Worm (Caenorhabditis elegans) whole organism, early embryonic: ENCODE results near the gene sod-5.

Experiments
- B0310.2 ChIP-seq: sonication (generic microtip); optimal IDR thresholded peaks from 2 replicates; lab custom pipeline; 2016; ENCODE audit warnings: mild to moderate bottlenecking, missing genetic modification characterization, missing compliant biosample characterization
- F13C5.2 ChIP-seq: sonication (generic microtip); optimal IDR thresholded peaks from 2 replicates; lab custom pipeline; 2017; ENCODE audit warnings: mild to moderate bottlenecking, missing genetic modification characterization, inconsistent platforms, missing compliant biosample characterization
- aly-1 ChIP-seq: sonication (generic microtip); optimal IDR thresholded peaks from 2 replicates; lab custom pipeline; 2016; ENCODE audit warnings: missing genetic modification characterization, missing compliant biosample characterization
- ama-1 ChIP-seq: fragments of 150-350 bp; optimal IDR thresholded peaks from 2 replicates; lab custom pipeline; 2014
- ceh-13 ChIP-seq: fragments of 200-800 bp; sonication (Bioruptor generic); optimal IDR thresholded peaks from 2 replicates; lab custom pipeline; 2018; ENCODE audit warnings: mild to moderate bottlenecking, missing genetic modification characterization, missing compliant biosample characterization
- ceh-36 ChIP-seq: sonication (generic microtip); optimal IDR thresholded peaks from 2 replicates; lab custom pipeline; 2016; ENCODE audit warnings: missing genetic modification characterization, inconsistent platforms, missing compliant biosample characterization
- ets-7 ChIP-seq: sonication (generic microtip); optimal IDR thresholded peaks from 2 replicates; lab custom pipeline; 2016; ENCODE audit warnings: missing genotype, missing genetic modification characterization, missing compliant biosample characterization
- flt-1 ChIP-seq: fragments of 200-800 bp; sonication (Bioruptor generic); IDR thresholded peaks from 2 replicates; pipeline ENCODE4 v1.3.6; 2022; ENCODE audit warnings: missing genetic modification characterization, missing compliant biosample characterization
- hmbx-1 ChIP-seq: sonication (generic microtip); optimal IDR thresholded peaks from 2 replicates; lab custom pipeline; 2016; ENCODE audit warnings: mild to moderate bottlenecking, missing genetic modification characterization, missing compliant biosample characterization
- hmg-4 ChIP-seq: fragments of 200-800 bp; sonication (Bioruptor generic); optimal IDR thresholded peaks from 2 replicates; lab custom pipeline; 2018; ENCODE audit warnings: mild to moderate bottlenecking, missing genetic modification characterization, missing compliant biosample characterization
- hnd-1 ChIP-seq: sonication (generic microtip); optimal IDR thresholded peaks from 2 replicates; lab custom pipeline; 2016; ENCODE audit warnings: missing genetic modification characterization, missing compliant biosample characterization
- pes-1 ChIP-seq: fragments of 200-800 bp; sonication (Bioruptor generic); IDR thresholded peaks from 2 replicates; pipeline ENCODE4 v1.3.6; 2022; ENCODE audit warnings: missing genetic modification reagents, missing genetic modification characterization, missing compliant biosample characterization
- scrt-1 ChIP-seq: fragments of 200-800 bp; sonication (Bioruptor generic); IDR thresholded peaks from 2 replicates; pipeline ENCODE4 v1.3.6; 2022; ENCODE audit warnings: missing genetic modification characterization, missing compliant biosample characterization
- sea-1 ChIP-seq: fragments of 200-800 bp; sonication (Bioruptor generic); conservative IDR thresholded peaks from 2 replicates; pipeline ENCODE4 v1.3.6; 2022; ENCODE audit warnings: missing genetic modification characterization, missing compliant biosample characterization
- tbx-11 ChIP-seq: fragments of 200-800 bp; sonication (Bioruptor generic); IDR thresholded peaks from 2 replicates; pipeline ENCODE4 v1.3.6; 2022; ENCODE audit warnings: missing genetic modification characterization, missing compliant biosample characterization
- tbx-37 ChIP-seq: fragments of 200-800 bp; sonication (Bioruptor generic); conservative IDR thresholded peaks from 2 replicates; pipeline ENCODE4 v1.3.6; 2022; ENCODE audit warnings: missing genetic modification reagents, missing genetic modification characterization, missing compliant biosample characterization
- tra-4 ChIP-seq: sonication (generic microtip); optimal IDR thresholded peaks from 2 replicates; lab custom pipeline; 2017; ENCODE audit warnings: missing genetic modification characterization, missing compliant biosample characterization

sod-5 gene

ce11 chrII:4405358-4405757, 12.1 kb upstream of the sod-5 start, which contains the start of gene ZK430.5:
TSS of gene ZK430.5 (plus strand) at chrII:4405658.
- TF ChIP-seq F13C5.2 (tag; lab: Kevin White, UChicago): no peak

DNA sequence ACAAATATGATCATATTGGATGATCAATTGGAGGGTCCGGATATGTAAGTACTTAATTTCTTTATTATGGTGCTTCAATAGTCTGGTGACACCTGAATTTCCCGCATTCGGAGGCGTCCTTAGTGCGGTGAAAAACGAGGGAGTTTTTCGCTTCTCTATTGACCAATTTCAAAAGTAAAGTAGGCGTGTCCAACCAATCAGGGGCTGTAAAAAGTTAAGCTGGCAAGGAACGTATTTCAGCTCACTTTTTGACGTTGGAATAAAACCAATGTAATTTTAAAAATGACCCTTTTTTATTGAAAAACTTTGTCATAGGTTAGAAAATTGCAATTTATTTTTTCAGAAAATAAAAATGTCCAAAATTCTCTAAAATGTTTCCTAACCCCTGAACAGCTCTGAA, 7.8 kb upstream of the sod-5 start:
- TF ChIP-seq ama-1 (lab: Kevin White, UChicago) (no peak), hnd-1 (tag; lab: Kevin White, UChicago) (no peak), hmg-4 (GFP tag; lab: Kevin White, UChicago) (no peak), tbx-11 (no peak), ets-7 (tag; lab: Kevin White, UChicago) (no peak), ceh-13 (GFP tag; lab: Kevin White, UChicago) (no peak), flt-1 (no peak), hmbx-1 (tag; lab: Kevin White, UChicago) (no peak), tra-4 (no peak), pes-1 (GFP tag; lab: Robert Waterston, UW) (no peak)

DNA sequence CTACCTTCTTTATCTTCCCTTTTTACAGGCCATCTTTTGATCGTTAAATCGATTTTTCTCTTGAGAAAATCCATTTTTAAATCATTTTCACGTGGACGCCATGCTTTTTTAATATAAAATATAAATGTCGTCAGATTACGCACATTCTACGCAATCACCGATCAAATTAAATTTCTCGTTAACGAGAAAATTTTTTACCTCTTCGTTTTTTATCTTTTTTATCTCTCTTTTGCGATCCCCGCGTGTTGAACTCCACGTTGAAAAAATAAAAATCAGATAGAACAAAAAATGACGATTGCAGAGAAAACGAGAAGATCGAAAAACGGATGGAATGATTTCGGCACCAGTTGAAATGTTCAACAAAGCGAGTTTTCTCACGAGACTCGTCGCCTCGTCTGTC, 2.5 kb downstream of the sod-5 start, which contains the start of gene bpnt-1:
TSS of gene bpnt-1 (plus strand) at position 301 of the 400 bp plus-strand sequence.
- no peak for TF ChIP-seq pes-1 (GFP tag; lab: Robert Waterston, UW)
- TF ChIP-seq B0310.2 (tag; lab: Kevin White, UChicago): no peak
- TF ChIP-seq scrt-1 (GFP tag; lab: Robert Waterston, UW): no peak
- no peak for TF ChIP-seq hnd-1 (tag; lab: Kevin White, UChicago)
- no peak for TF ChIP-seq F13C5.2 (tag; lab: Kevin White, UChicago)
- no peak for TF ChIP-seq ama-1 (lab: Kevin White, UChicago)
- TF ChIP-seq hmbx-1 (tag; lab: Kevin White, UChicago): no peak
- no peak for TF ChIP-seq ceh-13 (GFP tag; lab: Kevin White, UChicago)
- TF ChIP-seq flt-1: no peak
- no peak for TF ChIP-seq ceh-36 (tag; lab: Kevin White, UChicago)
- TF ChIP-seq tra-4: no peak
- TF ChIP-seq tbx-37: no peak
- TF ChIP-seq aly-1 (tag; lab: Kevin White, UChicago): no peak
- no peak for TF ChIP-seq ets-7 (tag; lab: Kevin White, UChicago)

DNA sequence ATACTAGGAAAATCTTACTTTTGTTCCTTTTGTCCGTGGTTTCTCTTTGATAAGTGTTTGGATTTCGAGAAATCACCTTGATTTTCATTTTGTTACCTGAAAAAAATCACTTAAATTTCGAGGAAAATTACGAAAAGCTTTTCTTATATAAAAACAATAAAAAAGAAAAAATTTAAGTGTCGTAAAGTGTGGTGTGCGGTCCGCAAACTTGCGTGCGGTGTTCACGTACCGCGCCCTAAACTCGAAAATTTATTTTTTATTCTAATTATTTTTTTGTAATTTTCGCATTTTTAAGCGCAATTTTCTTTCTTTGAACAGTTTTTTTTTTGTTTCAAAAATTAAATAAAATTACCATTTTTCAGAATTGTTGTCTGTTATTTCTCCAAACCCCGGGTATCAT, 7.4 kb downstream of the sod-5 start, which contains the start of the genes dcaf-13 and toe-1:
TSS of gene dcaf-13 (minus strand) at position 96 of the 400 bp plus-strand sequence.
TSS of gene toe-1 (plus strand) at position 361 of the 400 bp plus-strand sequence.
- no peak for TF ChIP-seq ceh-13 (GFP tag; lab: Kevin White, UChicago)
- no peak for TF ChIP-seq F13C5.2 (tag; lab: Kevin White, UChicago)
- no peak for TF ChIP-seq sea-1
- TF ChIP-seq flt-1: no peak
- TF ChIP-seq B0310.2 (tag; lab: Kevin White, UChicago): no peak
- no peak for TF ChIP-seq ets-7 (tag; lab: Kevin White, UChicago)
- TF ChIP-seq hnd-1 (tag; lab: Kevin White, UChicago): no peak
- no peak for TF ChIP-seq pes-1 (GFP tag; lab: Robert Waterston, UW)
- no peak for TF ChIP-seq hmbx-1 (tag; lab: Kevin White, UChicago)
- TF ChIP-seq tbx-11: no peak

DNA sequence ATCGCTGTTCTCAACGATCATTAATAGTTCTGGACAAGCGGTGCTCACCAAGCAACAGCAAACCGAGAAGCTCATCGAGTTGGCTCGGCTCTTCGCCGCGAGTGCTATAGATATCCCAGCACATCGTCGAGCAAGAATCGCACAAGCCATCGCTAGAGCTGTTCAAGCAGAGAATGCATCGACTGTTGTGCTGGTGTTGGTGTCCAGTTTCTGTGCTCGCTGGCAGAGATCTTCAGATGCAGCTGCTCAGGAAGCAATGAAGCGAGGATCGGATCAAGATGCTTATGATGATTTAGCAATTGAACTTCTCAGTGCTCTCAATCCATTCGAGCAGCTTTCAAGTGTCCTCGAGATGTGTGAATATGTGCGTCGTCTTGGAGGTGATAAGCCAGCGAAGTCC, 10.7 kb downstream of the sod-5 start:
- no peak for TF ChIP-seq pes-1 (GFP tag; lab: Robert Waterston, UW)
- no peak for TF ChIP-seq flt-1
- TF ChIP-seq tbx-11: no peak
- TF ChIP-seq tbx-37: no peak
- TF ChIP-seq ceh-13 (GFP tag; lab: Kevin White, UChicago): no peak
- TF ChIP-seq sea-1: no peak
- TF ChIP-seq aly-1 (tag; lab: Kevin White, UChicago): no peak
- TF ChIP-seq ama-1 (lab: Kevin White, UChicago): no peak
- no peak for TF ChIP-seq scrt-1 (GFP tag; lab: Robert Waterston, UW)
- no peak for TF ChIP-seq B0310.2 (tag; lab: Kevin White, UChicago)
- TF ChIP-seq hmbx-1 (tag; lab: Kevin White, UChicago): no peak
- TF ChIP-seq ceh-36 (tag; lab: Kevin White, UChicago): no peak
- no peak for TF ChIP-seq hnd-1 (tag; lab: Kevin White, UChicago)
- no peak for TF ChIP-seq ets-7 (tag; lab: Kevin White, UChicago)
- no peak for TF ChIP-seq tra-4
- no peak for TF ChIP-seq hmg-4 (GFP tag; lab: Kevin White, UChicago)
- TF ChIP-seq F13C5.2 (tag; lab: Kevin White, UChicago): no peak

DNA sequence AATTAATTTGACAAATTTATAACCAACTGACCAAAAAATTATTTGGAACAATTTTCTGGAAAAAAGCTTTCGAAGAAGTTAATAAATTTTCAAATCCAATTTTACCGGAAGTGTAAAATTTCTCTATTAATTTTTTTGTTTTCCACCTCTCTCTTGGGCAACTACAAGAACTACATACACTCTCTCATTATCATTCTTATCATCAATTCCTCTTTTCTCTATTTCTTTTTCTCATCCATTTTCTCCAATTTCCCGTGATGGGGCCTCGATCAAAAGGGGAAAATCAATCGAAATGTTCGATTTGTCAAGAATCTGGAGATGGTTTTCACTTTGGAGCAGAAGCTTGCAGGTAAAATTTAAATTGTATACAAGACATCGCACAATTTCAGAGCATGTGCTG, 15.7 kb downstream of the sod-5 start, which contains the start of gene nhr-109:
TSS of gene nhr-109 (plus strand) at position 222 of the 400 bp plus-strand sequence.
- no peak for TF ChIP-seq ama-1 (lab: Kevin White, UChicago)

ce11 chrII:4434278-4434677, 16.8 kb downstream of the sod-5 start:
- TF ChIP-seq tbx-37 (no peak), ceh-13 (GFP tag; lab: Kevin White, UChicago) (no peak), tra-4 (no peak), sea-1 (no peak)

- TF ChIP-seq tbx-37 (no peak), pes-1 (GFP tag; lab: Robert Waterston, UW) (no peak), tbx-11 (no peak), flt-1 (no peak)
These were observed 17.7 kb downstream of the sod-5 start, which contains the start of gene nhr-273 for ce11 chrII:4435134-4435533. TSS of gene nhr-273 (plus strand) at chrII:4435300.

DNA sequence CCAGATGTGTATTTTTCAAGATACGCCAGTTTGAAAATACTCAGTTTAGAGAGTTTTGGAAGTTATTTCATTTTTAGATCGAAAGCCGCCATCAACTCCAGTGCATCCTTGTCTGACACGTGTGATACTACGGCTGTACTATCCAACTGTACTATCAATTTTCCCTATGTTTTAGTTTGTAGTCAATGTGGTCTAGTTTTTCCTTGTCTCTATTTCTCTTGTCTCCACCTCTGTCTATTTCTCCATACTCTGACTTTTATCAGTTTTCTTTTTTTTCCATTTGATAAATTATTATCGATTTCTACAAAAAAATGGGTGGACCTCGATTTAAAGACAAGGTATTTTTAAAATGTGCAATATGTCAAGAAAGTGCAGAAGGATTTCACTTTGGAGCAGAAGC, 21.2 kb downstream of the sod-5 start, which contains the start of gene nhr-16:
TSS of gene nhr-16 (plus strand) at position 205 of the 400 bp plus-strand sequence.
- no peak for TF ChIP-seq hmbx-1 (tag; lab: Kevin White, UChicago)
